Worm (Caenorhabditis elegans) whole organism, L3 larva: ENCODE measurements around the gene eif-2D.

Experiments used
- ama-1 ChIP-seq: fragments of 150-350 bp; optimal IDR thresholded peaks from 2 replicates; lab custom pipeline; 2018
- ceh-16 ChIP-seq: sonication (generic microtip); optimal IDR thresholded peaks from 2 replicates; lab custom pipeline; 2017; ENCODE audit warnings: missing biosample characterization, missing genetic modification characterization
- ceh-28 ChIP-seq: fragments of 150-350 bp; optimal IDR thresholded peaks from 2 replicates; lab custom pipeline; 2014; ENCODE audit warnings: missing biosample characterization, missing genetic modification reagents, missing genetic modification characterization
- ceh-82 ChIP-seq: fragments of 150-350 bp; optimal IDR thresholded peaks from 2 replicates; lab custom pipeline; 2014; ENCODE audit warnings: missing biosample characterization, missing genetic modification characterization
- elt-1 ChIP-seq: fragments of 150-350 bp; optimal IDR thresholded peaks from 2 replicates; lab custom pipeline; 2014; ENCODE audit warnings: missing biosample characterization, missing genetic modification characterization
- elt-3 ChIP-seq, 3 experiments: fragments of 150-350 bp in 1 of 3; sonication (generic microtip) in 2 of 3; optimal IDR thresholded peaks; 2 replicates in 2 of 3; 4 replicates in 1 of 3; lab custom pipeline; 2014 to 2017; ENCODE audit warnings: missing biosample characterization in 3 of 3, missing genetic modification characterization in 3 of 3
- nhr-11 ChIP-seq: fragments of 150-350 bp; optimal IDR thresholded peaks from 2 replicates; lab custom pipeline; 2014; ENCODE audit warnings: missing biosample characterization, missing genetic modification characterization
- pha-4 ChIP-seq: fragments of 150-350 bp; optimal IDR thresholded peaks from 2 replicates; lab custom pipeline; 2014; ENCODE audit warnings: missing biosample characterization, missing genetic modification reagents, missing genetic modification characterization
- unc-39 ChIP-seq: sonication (generic microtip); optimal IDR thresholded peaks from 4 replicates; lab custom pipeline; 2017; ENCODE audit warnings: missing biosample characterization, missing genetic modification characterization
- zag-1 ChIP-seq: fragments of 150-350 bp; optimal IDR thresholded peaks from 2 replicates; lab custom pipeline; 2014; ENCODE audit warnings: missing biosample characterization, missing genetic modification characterization
- ztf-11 ChIP-seq: fragments of 150-350 bp; optimal IDR thresholded peaks from 2 replicates; lab custom pipeline; 2014; ENCODE audit warnings: missing biosample characterization, missing genetic modification characterization

- TF ChIP-seq ceh-28 (tag; lab: Kevin White, UChicago) = no peak
- no peak for TF ChIP-seq ztf-11 (tag; lab: Kevin White, UChicago)
- TF ChIP-seq pha-4 (tag; lab: Kevin White, UChicago) = no peak
- no peak for TF ChIP-seq unc-39 (tag; lab: Kevin White, UChicago)
- TF ChIP-seq nhr-11 = no peak
- TF ChIP-seq ama-1 (lab: Kevin White, UChicago) = no peak
- no peak for TF ChIP-seq zag-1 (tag; lab: Kevin White, UChicago)
- TF ChIP-seq elt-3 (tag; optimal IDR thresholded peaks at IDR 0.05; lab: Kevin White, UChicago) = no peak
- TF ChIP-seq elt-1 (tag; lab: Kevin White, UChicago) = no peak
- no peak for TF ChIP-seq ceh-82 (tag; lab: Kevin White, UChicago)
- no peak for TF ChIP-seq ceh-16 (tag; lab: Kevin White, UChicago)
Measured at ce11 chrII:5734883-5735282, 43.4 kb downstream of the eif-2D start.
